Fruit fly (Drosophila melanogaster) whole organism, embryonic: ENCODE results near the gene CG9393.

Experiments used
- Bgb ChIP-seq: fragments of 200-800 bp; sonication (Bioruptor generic); IDR thresholded peaks from 2 replicates; pipeline ENCODE4 v1.3.6; 2022; ENCODE audit warnings: missing biosample characterization, missing genetic modification characterization; ENCODE audit not compliant: partially characterized antibody
- CG1233 ChIP-seq: fragments of 200-800 bp; sonication (Bioruptor generic); optimal IDR thresholded peaks from 4 replicates; lab custom pipeline; 2018; ENCODE audit warnings: missing biosample characterization, mild to moderate bottlenecking, missing genetic modification characterization
- CG12769 ChIP-seq: fragments of 200-800 bp; sonication (Bioruptor generic); optimal IDR thresholded peaks from 2 replicates; lab custom pipeline; 2019; ENCODE audit warnings: missing biosample characterization, mild to moderate bottlenecking, missing genetic modification characterization, moderate library complexity
- CG14667 ChIP-seq: fragments of 200-800 bp; sonication (Bioruptor generic); IDR thresholded peaks from 2 replicates; pipeline ENCODE4 v1.3.6; 2022; ENCODE audit warnings: missing biosample characterization, missing genetic modification characterization
- CG15073 ChIP-seq: fragments of 200-800 bp; sonication (Bioruptor generic); optimal IDR thresholded peaks from 2 replicates; lab custom pipeline; 2016; ENCODE audit warnings: missing biosample characterization, missing genetic modification characterization
- CG17186 ChIP-seq: fragments of 200-800 bp; sonication (Bioruptor generic); optimal IDR thresholded peaks from 3 replicates; lab custom pipeline; 2017; ENCODE audit warnings: missing biosample characterization, missing genetic modification reagents, missing genetic modification characterization
- CG17328 ChIP-seq: fragments of 200-800 bp; sonication (Bioruptor generic); IDR thresholded peaks from 2 replicates; pipeline ENCODE4 v1.3.6; 2022; ENCODE audit warnings: missing biosample characterization, missing genetic modification characterization
- CG17385 ChIP-seq: fragments of 200-800 bp; sonication (Bioruptor generic); optimal IDR thresholded peaks from 3 replicates; lab custom pipeline; 2018; ENCODE audit warnings: missing biosample characterization, mild to moderate bottlenecking, missing genetic modification characterization
- CG18476 ChIP-seq: fragments of 200-800 bp; sonication (Bioruptor generic); optimal IDR thresholded peaks from 2 replicates; lab custom pipeline; 2016; ENCODE audit warnings: missing biosample characterization, mild to moderate bottlenecking, missing genetic modification characterization
- CG2199 ChIP-seq: fragments of 200-800 bp; sonication (Bioruptor generic); IDR thresholded peaks from 3 replicates; pipeline ENCODE4 v1.3.6; 2022; ENCODE audit warnings: missing biosample characterization, missing genetic modification characterization
- CG34376 ChIP-seq: fragments of 200-800 bp; sonication (Bioruptor generic); optimal IDR thresholded peaks from 2 replicates; lab custom pipeline; 2018; ENCODE audit warnings: missing biosample characterization, mild to moderate bottlenecking, missing genetic modification characterization
- CG42726 ChIP-seq: fragments of 200-800 bp; sonication (Bioruptor generic); IDR thresholded peaks from 2 replicates; pipeline ENCODE4 v1.3.6; 2022; ENCODE audit warnings: missing biosample characterization, missing genetic modification characterization; ENCODE audit not compliant: partially characterized antibody
- CG4617 ChIP-seq: fragments of 200-800 bp; sonication (Bioruptor generic); optimal IDR thresholded peaks from 3 replicates; lab custom pipeline; 2016; ENCODE audit warnings: missing biosample characterization, missing genetic modification characterization, borderline replicate concordance
- CG4854 ChIP-seq: fragments of 200-800 bp; sonication (Bioruptor generic); optimal IDR thresholded peaks from 2 replicates; lab custom pipeline; 2016; ENCODE audit warnings: missing biosample characterization, missing genetic modification characterization, inconsistent platforms
- CG5180 ChIP-seq: fragments of 200-800 bp; sonication (Bioruptor generic); optimal IDR thresholded peaks from 3 replicates; lab custom pipeline; 2017; ENCODE audit warnings: missing biosample characterization, missing genetic modification characterization, mild to moderate bottlenecking, moderate library complexity, missing genetic modification reagents
- CG7372 ChIP-seq: fragments of 200-800 bp; sonication (Bioruptor generic); IDR thresholded peaks from 2 replicates; pipeline ENCODE4 v1.3.6; 2022; ENCODE audit warnings: missing biosample characterization, missing genetic modification characterization
- CG7963 ChIP-seq: fragments of 200-800 bp; sonication (Bioruptor generic); IDR thresholded peaks from 3 replicates; pipeline ENCODE4 v1.3.6; 2022; ENCODE audit warnings: missing biosample characterization, missing genetic modification characterization; ENCODE audit not compliant: partially characterized antibody
- CG8359 ChIP-seq: fragments of 200-800 bp; sonication (Bioruptor generic); optimal IDR thresholded peaks from 2 replicates; lab custom pipeline; 2017; ENCODE audit warnings: missing biosample characterization, mild to moderate bottlenecking, missing genetic modification characterization, borderline replicate concordance
- CG9817 ChIP-seq: fragments of 200-800 bp; sonication (Bioruptor generic); optimal IDR thresholded peaks from 2 replicates; lab custom pipeline; 2018; ENCODE audit warnings: missing biosample characterization, mild to moderate bottlenecking, missing genetic modification characterization, moderate library complexity
- CG9876 ChIP-seq: fragments of 200-800 bp; sonication (Bioruptor generic); optimal IDR thresholded peaks from 2 replicates; lab custom pipeline; 2016; ENCODE audit warnings: missing biosample characterization, missing genetic modification characterization
- Camta ChIP-seq: fragments of 200-800 bp; sonication (Bioruptor generic); optimal IDR thresholded peaks from 2 replicates; lab custom pipeline; 2016; ENCODE audit warnings: missing biosample characterization, missing genetic modification characterization
- Dbx ChIP-seq: fragments of 200-800 bp; sonication (Bioruptor generic); IDR thresholded peaks from 3 replicates; pipeline ENCODE4 v1.3.6; 2022; ENCODE audit warnings: missing biosample characterization, missing genetic modification characterization
- Hsf ChIP-seq: fragments of 200-800 bp; sonication (Bioruptor generic); optimal IDR thresholded peaks from 3 replicates; lab custom pipeline; 2016; ENCODE audit warnings: missing biosample characterization, missing genetic modification characterization
- Lim3 ChIP-seq: fragments of 200-800 bp; sonication (Bioruptor generic); IDR thresholded peaks from 2 replicates; pipeline ENCODE4 v1.3.6; 2022; ENCODE audit warnings: missing biosample characterization, missing genetic modification characterization
- Pdp1 ChIP-seq, 2 experiments: fragments of 200-800 bp; sonication (Bioruptor generic); optimal IDR thresholded peaks; 3 replicates each; lab custom pipeline; 2016; ENCODE audit warnings: missing biosample characterization in 2 of 2, missing genetic modification characterization in 2 of 2, mild to moderate bottlenecking in 1 of 2, moderate library complexity in 1 of 2
- Rx ChIP-seq: fragments of 200-800 bp; sonication (Bioruptor generic); IDR thresholded peaks from 2 replicates; pipeline ENCODE4 v1.3.6; 2022; ENCODE audit warnings: missing biosample characterization, missing genetic modification characterization
- ac ChIP-seq: fragments of 200-800 bp; sonication (Bioruptor generic); optimal IDR thresholded peaks from 3 replicates; lab custom pipeline; 2017; ENCODE audit warnings: missing biosample characterization, mild to moderate bottlenecking, missing genetic modification characterization
- amos ChIP-seq: fragments of 200-800 bp; sonication (Bioruptor generic); IDR thresholded peaks from 2 replicates; pipeline ENCODE4 v1.3.6; 2022; ENCODE audit warnings: missing biosample characterization, missing genetic modification characterization; ENCODE audit not compliant: partially characterized antibody
- ash1 ChIP-seq: fragments of 200-800 bp; sonication (Bioruptor generic); optimal IDR thresholded peaks from 2 replicates; lab custom pipeline; 2018; ENCODE audit warnings: missing biosample characterization, mild to moderate bottlenecking, missing genetic modification characterization
- bcd ChIP-seq: fragments of 200-800 bp; sonication (Bioruptor generic); optimal IDR thresholded peaks from 2 replicates; lab custom pipeline; 2017; ENCODE audit warnings: missing biosample characterization, mild to moderate bottlenecking, missing genetic modification characterization
- br ChIP-seq: fragments of >200 bp; optimal IDR thresholded peaks from 2 replicates; lab custom pipeline; 2017
- cad ChIP-seq: fragments of >200 bp; optimal IDR thresholded peaks from 2 replicates; lab custom pipeline; 2017; ENCODE audit warnings: missing biosample characterization, missing genetic modification characterization
- dimm ChIP-seq: fragments of 200-800 bp; sonication (Bioruptor generic); IDR thresholded peaks from 2 replicates; pipeline ENCODE4 v1.3.6; 2022; ENCODE audit warnings: missing biosample characterization, missing genetic modification characterization
- dysf ChIP-seq: fragments of 200-800 bp; sonication (Bioruptor generic); IDR thresholded peaks from 3 replicates; pipeline ENCODE4 v1.3.6; 2022; ENCODE audit warnings: missing biosample characterization, missing genetic modification characterization
- gsb-n ChIP-seq: fragments of 200-800 bp; sonication (Bioruptor generic); optimal IDR thresholded peaks from 3 replicates; lab custom pipeline; 2018; ENCODE audit warnings: missing biosample characterization, mild to moderate bottlenecking, missing genetic modification characterization
- kah ChIP-seq: fragments of 200-800 bp; sonication (Bioruptor generic); optimal IDR thresholded peaks from 2 replicates; lab custom pipeline; 2018; ENCODE audit warnings: missing biosample characterization, mild to moderate bottlenecking, missing genetic modification characterization
- kni ChIP-seq: fragments of 200-800 bp; sonication (Bioruptor generic); optimal IDR thresholded peaks from 3 replicates; lab custom pipeline; 2017; ENCODE audit warnings: mild to moderate bottlenecking, missing biosample characterization, missing genetic modification reagents, missing genetic modification characterization
- lab ChIP-seq: fragments of 200-800 bp; sonication (Bioruptor generic); optimal IDR thresholded peaks from 3 replicates; lab custom pipeline; 2017; ENCODE audit warnings: missing biosample characterization, missing genetic modification characterization, mild to moderate bottlenecking, moderate library complexity, missing genetic modification reagents
- mirr ChIP-seq: fragments of 200-800 bp; sonication (Bioruptor generic); optimal IDR thresholded peaks from 3 replicates; lab custom pipeline; 2018; ENCODE audit warnings: missing biosample characterization, mild to moderate bottlenecking, missing genetic modification characterization
- onecut ChIP-seq: fragments of 200-800 bp; sonication (Bioruptor generic); IDR thresholded peaks from 2 replicates; pipeline ENCODE4 v1.3.6; 2022; ENCODE audit warnings: missing biosample characterization, missing genetic modification characterization
- pfk ChIP-seq: fragments of 200-800 bp; sonication (Bioruptor generic); optimal IDR thresholded peaks from 2 replicates; lab custom pipeline; 2018; ENCODE audit warnings: missing biosample characterization, mild to moderate bottlenecking, missing genetic modification characterization, moderate library complexity
- psq ChIP-seq: fragments of 200-800 bp; sonication (Bioruptor generic); optimal IDR thresholded peaks from 2 replicates; lab custom pipeline; 2017; ENCODE audit warnings: missing biosample characterization, missing genetic modification characterization
- pzg ChIP-seq: fragments of 200-800 bp; sonication (Bioruptor generic); optimal IDR thresholded peaks from 3 replicates; lab custom pipeline; 2018; ENCODE audit warnings: missing biosample characterization, mild to moderate bottlenecking, missing genetic modification characterization, moderate library complexity
- sisA ChIP-seq: fragments of 200-800 bp; sonication (Bioruptor generic); IDR thresholded peaks from 2 replicates; pipeline ENCODE4 v1.3.6; 2022; ENCODE audit warnings: missing biosample characterization, missing genetic modification characterization
- sna ChIP-seq: fragments of 200-800 bp; sonication (Bioruptor generic); IDR thresholded peaks from 2 replicates; pipeline ENCODE4 v1.3.6; 2022; ENCODE audit warnings: missing biosample characterization, missing genetic modification characterization; ENCODE audit not compliant: partially characterized antibody
- tap ChIP-seq: fragments of 200-800 bp; optimal IDR thresholded peaks from 3 replicates; lab custom pipeline; 2019; ENCODE audit warnings: missing biosample characterization, mild to moderate bottlenecking, missing genetic modification characterization, moderate library complexity
- toy ChIP-seq: fragments of 200-800 bp; sonication (Bioruptor generic); IDR thresholded peaks from 2 replicates; pipeline ENCODE4 v1.3.6; 2022; ENCODE audit warnings: missing biosample characterization, missing genetic modification characterization
- tx ChIP-seq: fragments of 200-800 bp; sonication (Bioruptor generic); optimal IDR thresholded peaks from 2 replicates; lab custom pipeline; 2016; ENCODE audit warnings: missing biosample characterization, missing genetic modification characterization
- wek ChIP-seq: fragments of 200-800 bp; sonication (Bioruptor generic); optimal IDR thresholded peaks from 3 replicates; lab custom pipeline; 2018; ENCODE audit warnings: missing biosample characterization, mild to moderate bottlenecking, missing genetic modification characterization, moderate library complexity
- z ChIP-seq: fragments of 200-800 bp; sonication (Bioruptor generic); IDR thresholded peaks from 3 replicates; pipeline ENCODE4 v1.3.6; 2022; ENCODE audit warnings: missing biosample characterization, missing genetic modification characterization

Gene CG9393

DNA sequence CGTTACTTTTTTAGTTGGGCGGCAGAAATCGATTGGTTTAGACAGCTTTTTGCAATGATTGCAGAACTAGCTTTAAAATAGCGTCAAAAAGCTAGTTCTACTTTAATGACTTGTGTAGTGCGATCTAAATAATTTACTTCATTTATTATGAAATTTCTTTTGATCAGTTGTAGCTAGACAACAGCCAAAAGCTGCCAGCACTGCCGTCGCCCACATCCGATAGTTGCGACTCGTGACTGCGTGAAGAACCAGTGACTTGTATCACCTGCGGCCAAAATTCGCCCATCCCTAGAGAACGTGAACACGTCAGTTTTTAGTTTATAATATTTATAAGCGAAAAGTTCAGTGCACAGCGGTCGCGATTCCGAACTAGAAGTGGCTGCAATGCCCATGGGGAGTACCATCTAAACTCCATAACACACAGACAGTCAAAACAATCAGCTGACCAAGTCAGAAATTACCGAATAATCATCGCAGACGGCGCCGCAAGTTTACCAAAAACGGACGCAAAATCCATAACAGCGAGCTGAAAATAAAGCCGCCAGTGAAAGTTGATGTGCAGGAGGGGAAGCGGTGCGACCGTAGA is 23.3 kb upstream of the CG9393 start, which contains the start of gene P58IPK (continued):
- peak; percentile 56 for TF ChIP-seq CG14667 (GFP tag; lab: Robert Waterston, UW)
- TF ChIP-seq CG34376 (GFP tag; lab: Kevin White, UChicago): peak; percentile 57
- TF ChIP-seq psq: no peak
- peak; percentile 64; the same call in 1 of the 2 replicates for TF ChIP-seq Rx (GFP tag; lab: Robert Waterston, UW)
- TF ChIP-seq gsb-n (tag; lab: Kevin White, UChicago): no peak
- TF ChIP-seq CG12769 (tag; lab: Kevin White, UChicago): peak; percentile 69
- TF ChIP-seq CG17385 (GFP tag; lab: Kevin White, UChicago): peak; percentile 4
- TF ChIP-seq amos (GFP tag; lab: Robert Waterston, UW): peak; percentile 97
- no peak for TF ChIP-seq CG15073 (GFP tag; lab: Kevin White, UChicago)
- peak; percentile 0 for TF ChIP-seq mirr (GFP tag; lab: Kevin White, UChicago)
- peak; percentile 22 for TF ChIP-seq kni (GFP tag; lab: Kevin White, UChicago)
- TF ChIP-seq bcd (GFP tag; lab: Kevin White, UChicago): peak; percentile 58
- TF ChIP-seq dysf (GFP tag; lab: Robert Waterston, UW): peak; percentile 54; the same call in 2 of the 3 replicates
- no peak for TF ChIP-seq Lim3 (GFP tag; lab: Robert Waterston, UW)
- no peak for TF ChIP-seq tap (tag; lab: Kevin White, UChicago)
- peak; percentile 96 for TF ChIP-seq CG42726 (GFP tag; lab: Robert Waterston, UW)
- 0 out of 3 replicates have a peak, but pooled peaks have one; percentile 45 for TF ChIP-seq CG2199
- TF ChIP-seq sisA: peak; percentile 64
- TF ChIP-seq CG5180: no peak
- TF ChIP-seq ash1: peak; percentile 40
- peak; percentile 40 for TF ChIP-seq lab (GFP tag; lab: Kevin White, UChicago)
- peak; percentile 55 for TF ChIP-seq kah (GFP tag; lab: Kevin White, UChicago)
- TF ChIP-seq CG4854 (GFP tag; lab: Kevin White, UChicago): peak; percentile 33
- TF ChIP-seq CG8359 (GFP tag; lab: Kevin White, UChicago): no peak
- TF ChIP-seq tx: peak; percentile 71
- peak; percentile 68 for TF ChIP-seq CG9817 (tag; lab: Kevin White, UChicago)
- no peak for TF ChIP-seq dimm (GFP tag; lab: Robert Waterston, UW)
- TF ChIP-seq CG1233 (GFP tag; lab: Kevin White, UChicago): peak; percentile 16
- TF ChIP-seq Pdp1 (GFP tag; optimal IDR thresholded peaks at IDR 0.05; lab: Kevin White, UChicago): peak; percentile 75 to 83
- peak; percentile 57 for TF ChIP-seq CG9876
- TF ChIP-seq CG4617: peak; percentile 79
- TF ChIP-seq CG17186: peak; percentile 72
- no peak for TF ChIP-seq pfk
- TF ChIP-seq CG7963: peak; percentile 90
- TF ChIP-seq pzg: peak; percentile 92
- no peak for TF ChIP-seq br (lab: Kevin White, UChicago)
- peak; percentile 98 for TF ChIP-seq Bgb
- TF ChIP-seq onecut (GFP tag; lab: Robert Waterston, UW): no peak
- peak; percentile 44 for TF ChIP-seq CG18476
- TF ChIP-seq z (GFP tag; lab: Robert Waterston, UW): no peak
- no peak for TF ChIP-seq ac (GFP tag; lab: Kevin White, UChicago)
- TF ChIP-seq CG7372: peak; percentile 71
- no peak for TF ChIP-seq toy
- TF ChIP-seq cad (GFP tag; lab: Kevin White, UChicago): no peak
- peak; percentile 92 for TF ChIP-seq sna
- TF ChIP-seq Camta (GFP tag; lab: Kevin White, UChicago): peak; percentile 41
- TF ChIP-seq Hsf: peak; percentile 66
- peak; percentile 53; the same call in 1 of the 2 replicates for TF ChIP-seq CG17328 (GFP tag; lab: Robert Waterston, UW)
- no peak for TF ChIP-seq wek (GFP tag; lab: Kevin White, UChicago)
- TF ChIP-seq Dbx (GFP tag; lab: Robert Waterston, UW): peak; percentile 65
